Fruit fly (Drosophila melanogaster) ovary, adult (tissue): ENCODE measurements around the gene CG8671.

Source experiments
- CG17801 ChIP-seq: fragments of 200-800 bp; optimal IDR thresholded peaks from 2 replicates; lab custom pipeline; 2019; ENCODE audit warnings: missing biosample characterization, mild to moderate bottlenecking, missing genetic modification characterization, moderate library complexity; ENCODE audit not compliant: partially characterized antibody

The CG8671 gene

dm6 chr2L:21330823-21331222, 68.1 kb downstream of the CG8671 start:
- no peak for TF ChIP-seq CG17801

- no peak for TF ChIP-seq CG17801
These were observed 68.7 kb downstream of the CG8671 start, which contains the start of gene dimm for dm6 chr2L:21331502-21331901. dimm (plus strand) TSS chr2L:21331756.
